Comparison of ENCODE assay signal across 3 fruit fly cellular contexts in genomic region chr3R:5299569-5300195, dm6.
TF ChIP-seq lines count a peak whose summit lies in the region.

TSS of gene Tim17b1 (plus strand) at chr3R:5300145.

- no peak for TF ChIP-seq CTCF in whole organism, embryonic (GFP tag; optimal IDR thresholded peaks at IDR 0.05; lab: Kevin White, UChicago)

TF ChIP-seq in whole organism, embryonic, 481 proteins besides CTCF, POLR2A, EP300 and RAD21:
- TF ChIP-seq ci (GFP tag; IDR thresholded peaks at IDR 0.05; lab: Robert Waterston, UW), result no peak
- peak; percentile 43 for TF ChIP-seq exex (tag; optimal IDR thresholded peaks at IDR 0.05; lab: Kevin White, UChicago)
- TF ChIP-seq eyg (GFP tag; optimal IDR thresholded peaks at IDR 0.05; lab: Kevin White, UChicago), result no peak
- TF ChIP-seq GATAe (GFP tag; conservative IDR thresholded peaks at IDR 0.05; lab: Robert Waterston, UW), result no peak
- TF ChIP-seq Pdp1 (GFP tag; optimal IDR thresholded peaks at IDR 0.05; lab: Kevin White, UChicago), result peak in 1 of 2 experiments; percentile 51
- no peak for TF ChIP-seq Hmr (GFP tag; optimal IDR thresholded peaks at IDR 0.05; lab: Kevin White, UChicago)

TF ChIP-seq in whole organism, prepupa, 60 proteins besides CTCF, POLR2A, EP300 and RAD21:
- TF ChIP-seq CG31627 (GFP tag; optimal IDR thresholded peaks at IDR 0.05; lab: Kevin White, UChicago) (no peak), Eip78C (GFP tag; lab: Kevin White, UChicago) (peak; percentile 47), Eip75B (GFP tag; optimal IDR thresholded peaks at IDR 0.05; lab: Kevin White, UChicago) (no peak), vri (GFP tag; optimal IDR thresholded peaks at IDR 0.05; lab: Kevin White, UChicago) (peak; percentile 75)
TF ChIP-seq in whole organism, prepupa: peak in this region for 2.

TF ChIP-seq in whole organism, wandering third instar larva, 38 proteins besides CTCF, POLR2A, EP300 and RAD21:
- TF ChIP-seq sv (GFP tag; optimal IDR thresholded peaks at IDR 0.05; lab: Kevin White, UChicago), result no peak
- TF ChIP-seq Rel (GFP tag; optimal IDR thresholded peaks at IDR 0.05; lab: Kevin White, UChicago), result no peak
- TF ChIP-seq Rel (tag; optimal IDR thresholded peaks at IDR 0.05; lab: Kevin White, UChicago), result peak; percentile 38
